Fruit fly (Drosophila melanogaster): ENCODE data around the gene eIF5B.

The eIF5B gene

dm6 chr3L:3388708-3389665 lies 71.8 kb downstream of the eIF5B start (continued):
- no peak for TF ChIP-seq CG6654 (GFP tag; optimal IDR thresholded peaks at IDR 0.05)
- no peak for TF ChIP-seq CG33213 (GFP tag; optimal IDR thresholded peaks at IDR 0.05)
- no peak for TF ChIP-seq GATAe (GFP tag; conservative IDR thresholded peaks at IDR 0.05)
- peak; percentile 63 for TF ChIP-seq vvl (GFP tag; IDR thresholded peaks at IDR 0.05)
- no peak for TF ChIP-seq CG11456 (GFP tag; IDR thresholded peaks at IDR 0.05)
- no peak for TF ChIP-seq YL-1 (GFP tag; optimal IDR thresholded peaks at IDR 0.05)
- TF ChIP-seq CG12391 (tag; optimal IDR thresholded peaks at IDR 0.05) = peak; percentile 13
- no peak for TF ChIP-seq Adf1 (GFP tag; IDR thresholded peaks at IDR 0.05)
- TF ChIP-seq gsb-n (tag; optimal IDR thresholded peaks at IDR 0.05) = no peak
- peak; percentile 24; the same call in 1 of the 2 replicates for TF ChIP-seq CG5953 (GFP tag; IDR thresholded peaks at IDR 0.05)
- no peak for TF ChIP-seq Dp (GFP tag; optimal IDR thresholded peaks at IDR 0.05)
- no peak for TF ChIP-seq CG10274 (GFP tag; optimal IDR thresholded peaks at IDR 0.05)
- no peak for TF ChIP-seq sd (tag; optimal IDR thresholded peaks at IDR 0.05)
- TF ChIP-seq zf30C (GFP tag; optimal IDR thresholded peaks at IDR 0.05) = peak; percentile 80
- peak; percentile 24 for TF ChIP-seq CG4424 (GFP tag; optimal IDR thresholded peaks at IDR 0.05)
- no peak for TF ChIP-seq D19A (tag; optimal IDR thresholded peaks at IDR 0.05)
- peak; percentile 20 for TF ChIP-seq h (optimal IDR thresholded peaks at IDR 0.05)
- TF ChIP-seq fd102C (GFP tag; optimal IDR thresholded peaks at IDR 0.05) = no peak
- TF ChIP-seq Dref (GFP tag; IDR thresholded peaks at IDR 0.05) = no peak
- TF ChIP-seq Myb (GFP tag; optimal IDR thresholded peaks at IDR 0.05) = no peak
- no peak for TF ChIP-seq CG3726 (GFP tag; IDR thresholded peaks at IDR 0.05)
- no peak for TF ChIP-seq CG16863 (GFP tag; optimal IDR thresholded peaks at IDR 0.05)
- TF ChIP-seq cato (GFP tag; optimal IDR thresholded peaks at IDR 0.05; ENCODE audit: borderline replicate concordance) = no peak
- TF ChIP-seq CG12071 (GFP tag; optimal IDR thresholded peaks at IDR 0.05) = peak; percentile 27
- TF ChIP-seq CG6272 (GFP tag; IDR thresholded peaks at IDR 0.05) = no peak
- no peak for TF ChIP-seq CG31365 (tag; optimal IDR thresholded peaks at IDR 0.05)
- TF ChIP-seq CG1024 (GFP tag; IDR thresholded peaks at IDR 0.05) = 0 out of 2 replicates have a peak, but pooled peaks have one; percentile 17
- no peak for TF ChIP-seq Eip74EF (GFP tag; optimal IDR thresholded peaks at IDR 0.05)
- no peak for TF ChIP-seq CG5245 (GFP tag; optimal IDR thresholded peaks at IDR 0.05)
- TF ChIP-seq cwo (GFP tag; optimal IDR thresholded peaks at IDR 0.05) = no peak
- 0 out of 3 replicates have a peak, but pooled peaks have one; percentile 11 for TF ChIP-seq B-H1 (GFP tag; IDR thresholded peaks at IDR 0.05)
- no peak for TF ChIP-seq chn (GFP tag; optimal IDR thresholded peaks at IDR 0.05)
- no peak for TF ChIP-seq Atf-2 (GFP tag; optimal IDR thresholded peaks at IDR 0.05)
- no peak for TF ChIP-seq Blimp-1 (GFP tag; optimal IDR thresholded peaks at IDR 0.05)
- TF ChIP-seq Bteb2 (GFP tag; optimal IDR thresholded peaks at IDR 0.05) = no peak
- TF ChIP-seq lov (optimal IDR thresholded peaks at IDR 0.05) = no peak
- peak; percentile 64; the same call in 2 of the 3 replicates for TF ChIP-seq lov (GFP tag; IDR thresholded peaks at IDR 0.05)
- TF ChIP-seq eyg (GFP tag; optimal IDR thresholded peaks at IDR 0.05) = no peak
- no peak for TF ChIP-seq CG9817 (tag; optimal IDR thresholded peaks at IDR 0.05)
- TF ChIP-seq CG1832 (GFP tag; optimal IDR thresholded peaks at IDR 0.05) = no peak
- no peak for TF ChIP-seq CG3407 (GFP tag; optimal IDR thresholded peaks at IDR 0.05)
- no peak for TF ChIP-seq Bgb (GFP tag; IDR thresholded peaks at IDR 0.05; ENCODE audit: partially characterized antibody)
- TF ChIP-seq her (GFP tag; optimal IDR thresholded peaks at IDR 0.05) = no peak
- no peak for TF ChIP-seq Tbp (GFP tag; optimal IDR thresholded peaks at IDR 0.05)
- no peak for TF ChIP-seq kah (GFP tag; optimal IDR thresholded peaks at IDR 0.05)
- TF ChIP-seq Ptx1 (GFP tag; IDR thresholded peaks at IDR 0.05) = peak; percentile 25
- no peak for TF ChIP-seq CG7963 (GFP tag; IDR thresholded peaks at IDR 0.05; ENCODE audit: partially characterized antibody)
- no peak for TF ChIP-seq CG7556 (GFP tag; optimal IDR thresholded peaks at IDR 0.05)
- no peak for TF ChIP-seq shn (GFP tag; optimal IDR thresholded peaks at IDR 0.05)
- peak; percentile 82 for TF ChIP-seq sens (GFP tag)
